Fruit fly (Drosophila melanogaster) whole organism: ENCODE results near the gene promL.
A peak's percentile ranks its signal among the peaks of the same experiment; 100 is the strongest.

Source experiments
- EcR ChIP-seq, 2 experiments: fragments of >200 bp; optimal IDR thresholded peaks; 2 replicates each; lab custom pipeline; 2017; ENCODE audit warnings: missing biosample characterization in 2 of 2, missing genetic modification characterization in 2 of 2, missing genetic modification reagents in 2 of 2
- usp ChIP-seq: fragments of >200 bp; optimal IDR thresholded peaks from 2 replicates; lab custom pipeline; 2017; ENCODE audit warnings: missing biosample characterization, missing genetic modification characterization, mixed read lengths

DNA sequence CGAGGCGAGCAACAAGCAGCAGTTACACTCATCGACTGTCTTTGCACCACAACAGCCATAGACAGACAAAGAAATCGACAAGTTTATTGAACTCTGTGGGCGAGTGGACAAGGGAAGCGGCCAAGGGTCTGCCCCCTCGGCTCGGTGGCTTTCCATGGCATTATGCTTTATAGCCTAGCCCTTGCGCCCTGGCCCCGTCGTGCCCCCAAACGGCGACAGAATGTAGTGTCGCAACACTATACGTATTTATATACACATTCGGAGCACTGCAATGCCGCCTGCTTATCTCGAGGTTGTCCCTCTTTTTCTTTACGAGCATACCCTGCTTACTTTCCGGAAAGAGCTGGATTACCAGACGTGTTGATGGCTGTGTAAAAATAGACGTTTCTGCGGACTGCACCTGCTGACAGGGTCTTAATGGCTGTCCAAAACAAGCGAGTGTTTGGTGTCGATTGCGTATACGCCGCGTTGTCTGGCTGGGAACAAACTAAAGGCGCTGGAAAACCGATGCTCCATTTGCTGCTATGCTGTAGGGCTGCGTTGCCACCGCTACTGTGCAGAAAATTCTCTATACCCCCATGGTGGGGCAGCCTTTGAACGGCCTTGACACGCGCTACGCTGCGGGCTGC is 4.7 kb downstream of the promL start:
- TF ChIP-seq usp (GFP tag; lab: Kevin White, UChicago) = no peak
- TF ChIP-seq EcR (GFP tag; optimal IDR thresholded peaks at IDR 0.05; lab: Kevin White, UChicago) = peak; percentile 11 to 93
